Fruit fly (Drosophila melanogaster) whole organism, embryonic: ENCODE results near the gene CG16790.

ENCODE experiments used
- ATbp ChIP-seq: fragments of 200-800 bp; sonication (Bioruptor generic); optimal IDR thresholded peaks from 2 replicates; lab custom pipeline; 2017; ENCODE audit warnings: missing biosample characterization, mild to moderate bottlenecking, missing genetic modification characterization, missing genetic modification reagents
- Awh ChIP-seq: fragments of 200-800 bp; sonication (Bioruptor generic); IDR thresholded peaks from 2 replicates; pipeline ENCODE4, ENCODE4 v1.3.6; 2022; ENCODE audit warnings: missing biosample characterization, missing genetic modification characterization
- CG10147 ChIP-seq: fragments of 200-800 bp; sonication (Bioruptor generic); optimal IDR thresholded peaks from 2 replicates; lab custom pipeline; 2019; ENCODE audit warnings: missing biosample characterization, mild to moderate bottlenecking, missing genetic modification characterization, moderate library complexity
- CG10209 ChIP-seq: fragments of 200-800 bp; sonication (Bioruptor generic); optimal IDR thresholded peaks from 3 replicates; lab custom pipeline; 2017; ENCODE audit warnings: missing biosample characterization, mild to moderate bottlenecking, missing genetic modification characterization, missing genetic modification reagents
- CG10274 ChIP-seq: fragments of 200-800 bp; sonication (Bioruptor generic); optimal IDR thresholded peaks from 3 replicates; lab custom pipeline; 2017; ENCODE audit warnings: missing biosample characterization, mild to moderate bottlenecking, missing genetic modification characterization
- CG1233 ChIP-seq: fragments of 200-800 bp; sonication (Bioruptor generic); optimal IDR thresholded peaks from 4 replicates; lab custom pipeline; 2018; ENCODE audit warnings: missing biosample characterization, mild to moderate bottlenecking, missing genetic modification characterization
- CG12942 ChIP-seq: fragments of 200-800 bp; sonication (Bioruptor generic); optimal IDR thresholded peaks from 3 replicates; lab custom pipeline; 2016; ENCODE audit warnings: missing biosample characterization, missing genetic modification characterization
- CG13123 ChIP-seq: fragments of 200-800 bp; sonication (Bioruptor generic); optimal IDR thresholded peaks from 2 replicates; lab custom pipeline; 2016; ENCODE audit warnings: missing biosample characterization, missing genetic modification characterization
- CG13624 ChIP-seq: fragments of 200-800 bp; sonication (Bioruptor generic); optimal IDR thresholded peaks from 2 replicates; lab custom pipeline; 2016; ENCODE audit warnings: missing biosample characterization, missing genetic modification characterization
- CG15073 ChIP-seq: fragments of 200-800 bp; sonication (Bioruptor generic); optimal IDR thresholded peaks from 2 replicates; lab custom pipeline; 2016; ENCODE audit warnings: missing biosample characterization, missing genetic modification characterization
- CG15479 ChIP-seq: fragments of 200-800 bp; sonication (Bioruptor generic); optimal IDR thresholded peaks from 3 replicates; lab custom pipeline; 2019; ENCODE audit warnings: missing biosample characterization, mild to moderate bottlenecking, missing genetic modification characterization, moderate library complexity
- CG15514 ChIP-seq: fragments of 200-800 bp; sonication (Bioruptor generic); optimal IDR thresholded peaks from 3 replicates; lab custom pipeline; 2017; ENCODE audit warnings: missing biosample characterization, missing genetic modification characterization, mild to moderate bottlenecking, moderate library complexity, missing genetic modification reagents
- CG15601 ChIP-seq: fragments of 200-800 bp; sonication (Bioruptor generic); optimal IDR thresholded peaks from 3 replicates; lab custom pipeline; 2019; ENCODE audit warnings: missing biosample characterization, mild to moderate bottlenecking, missing genetic modification characterization, moderate library complexity
- CG31388 ChIP-seq: fragments of 200-800 bp; sonication (Bioruptor generic); optimal IDR thresholded peaks from 2 replicates; lab custom pipeline; 2016; ENCODE audit warnings: missing biosample characterization, missing genetic modification characterization
- CG33557 ChIP-seq: fragments of 200-800 bp; sonication (Bioruptor generic); optimal IDR thresholded peaks from 2 replicates; lab custom pipeline; 2019; ENCODE audit warnings: missing biosample characterization, mild to moderate bottlenecking, missing genetic modification characterization, moderate library complexity
- CG3726 ChIP-seq: fragments of 200-800 bp; sonication (Bioruptor generic); IDR thresholded peaks from 3 replicates; pipeline ENCODE4, ENCODE4 v1.3.6; 2022; ENCODE audit warnings: missing biosample characterization, missing genetic modification characterization
- CG6765 ChIP-seq: fragments of 200-800 bp; sonication (Bioruptor generic); optimal IDR thresholded peaks from 3 replicates; lab custom pipeline; 2017; ENCODE audit warnings: missing biosample characterization, mild to moderate bottlenecking, missing genetic modification characterization
- CG7786 ChIP-seq: fragments of 200-800 bp; sonication (Bioruptor generic); optimal IDR thresholded peaks from 2 replicates; lab custom pipeline; 2016; ENCODE audit warnings: missing biosample characterization, missing genetic modification characterization
- CG9609 ChIP-seq: fragments of 200-800 bp; sonication (Bioruptor generic); optimal IDR thresholded peaks from 3 replicates; lab custom pipeline; 2016; ENCODE audit warnings: missing biosample characterization, missing genetic modification characterization
- Deaf1 ChIP-seq: fragments of 200-800 bp; optimal IDR thresholded peaks from 3 replicates; lab custom pipeline; 2019; ENCODE audit warnings: missing biosample characterization, mild to moderate bottlenecking, missing genetic modification characterization, moderate library complexity
- Dll ChIP-seq: fragments of 200-800 bp; sonication (Bioruptor generic); IDR thresholded peaks from 4 replicates; pipeline ENCODE4 v1.3.6; 2022; ENCODE audit warnings: missing biosample characterization, missing genetic modification characterization; ENCODE audit not compliant: partially characterized antibody
- Ets97D ChIP-seq: fragments of 200-800 bp; sonication (Bioruptor generic); optimal IDR thresholded peaks from 3 replicates; lab custom pipeline; 2016; ENCODE audit warnings: missing biosample characterization, missing genetic modification characterization
- Hey ChIP-seq: fragments of 200-800 bp; sonication (Bioruptor generic); optimal IDR thresholded peaks from 3 replicates; lab custom pipeline; 2018; ENCODE audit warnings: missing biosample characterization, mild to moderate bottlenecking, missing genetic modification characterization
- HmgZ ChIP-seq: fragments of 200-800 bp; sonication (Bioruptor generic); optimal IDR thresholded peaks from 2 replicates; lab custom pipeline; 2018; ENCODE audit warnings: missing biosample characterization, mild to moderate bottlenecking, missing genetic modification characterization
- Mes4 ChIP-seq: fragments of 200-800 bp; sonication (Bioruptor generic); optimal IDR thresholded peaks from 2 replicates; lab custom pipeline; 2016; ENCODE audit warnings: missing biosample characterization, missing genetic modification characterization
- Mrtf ChIP-seq: fragments of 200-800 bp; sonication (Bioruptor generic); IDR thresholded peaks from 3 replicates; pipeline ENCODE4 v1.3.6; 2022; ENCODE audit warnings: missing biosample characterization, missing genetic modification characterization
- Ravus ChIP-seq: fragments of 200-800 bp; sonication (Bioruptor generic); IDR thresholded peaks from 2 replicates; pipeline ENCODE4 v1.3.6; 2022; ENCODE audit warnings: missing biosample characterization, missing genetic modification characterization
- Xbp1 ChIP-seq: fragments of 200-800 bp; sonication (Bioruptor generic); optimal IDR thresholded peaks from 3 replicates; lab custom pipeline; 2016; ENCODE audit warnings: missing biosample characterization, mild to moderate bottlenecking, missing genetic modification characterization
- abd-A ChIP-seq: fragments of 200-800 bp; sonication (Bioruptor generic); optimal IDR thresholded peaks from 3 replicates; lab custom pipeline; 2019; ENCODE audit warnings: missing biosample characterization, mild to moderate bottlenecking, missing genetic modification characterization, moderate library complexity
- amos ChIP-seq: fragments of 200-800 bp; sonication (Bioruptor generic); IDR thresholded peaks from 2 replicates; pipeline ENCODE4 v1.3.6; 2022; ENCODE audit warnings: missing biosample characterization, missing genetic modification characterization; ENCODE audit not compliant: partially characterized antibody
- chif ChIP-seq, 2 experiments: fragments of 200-800 bp; sonication (Bioruptor generic); optimal IDR thresholded peaks; 3 replicates each; lab custom pipeline; 2016; ENCODE audit warnings: missing biosample characterization in 2 of 2, missing genetic modification characterization in 2 of 2
- crc ChIP-seq: fragments of 200-800 bp; sonication (Bioruptor generic); optimal IDR thresholded peaks from 2 replicates; lab custom pipeline; 2016; ENCODE audit warnings: missing biosample characterization, missing genetic modification characterization
- crp ChIP-seq, 2 experiments: fragments of 200-800 bp; sonication (Bioruptor generic); optimal IDR thresholded peaks; 2 replicates in 1 of 2; 3 replicates in 1 of 2; lab custom pipeline; 2017; ENCODE audit warnings: missing biosample characterization in 2 of 2, missing genetic modification characterization in 2 of 2, mild to moderate bottlenecking in 1 of 2, moderate library complexity in 1 of 2
- ewg ChIP-seq: fragments of 200-800 bp; sonication (Bioruptor generic); optimal IDR thresholded peaks from 3 replicates; lab custom pipeline; 2017; ENCODE audit warnings: mild to moderate bottlenecking, missing biosample characterization, missing genetic modification reagents, missing genetic modification characterization
- her ChIP-seq: fragments of 200-800 bp; sonication (Bioruptor generic); optimal IDR thresholded peaks from 2 replicates; lab custom pipeline; 2016; ENCODE audit warnings: missing biosample characterization, missing genetic modification characterization
- hth ChIP-seq: fragments of >200 bp; optimal IDR thresholded peaks from 2 replicates; lab custom pipeline; 2017; ENCODE audit warnings: inconsistent platforms
- inv ChIP-seq: fragments of 200-800 bp; sonication (Bioruptor generic); IDR thresholded peaks from 2 replicates; pipeline ENCODE4 v1.3.6; 2022; ENCODE audit warnings: missing biosample characterization, missing genetic modification characterization; ENCODE audit not compliant: partially characterized antibody
- lbe ChIP-seq: fragments of 200-800 bp; sonication (Bioruptor generic); optimal IDR thresholded peaks from 2 replicates; lab custom pipeline; 2016; ENCODE audit warnings: missing biosample characterization, mild to moderate bottlenecking, missing genetic modification characterization
- onecut ChIP-seq: fragments of 200-800 bp; sonication (Bioruptor generic); IDR thresholded peaks from 2 replicates; pipeline ENCODE4 v1.3.6; 2022; ENCODE audit warnings: missing biosample characterization, missing genetic modification characterization
- otp ChIP-seq: fragments of 200-800 bp; sonication (Bioruptor generic); IDR thresholded peaks from 3 replicates; pipeline ENCODE4, ENCODE4 v1.3.6; 2022; ENCODE audit warnings: missing biosample characterization, missing genetic modification characterization
- pnt ChIP-seq: fragments of 200-800 bp; sonication (Bioruptor generic); optimal IDR thresholded peaks from 3 replicates; lab custom pipeline; 2016; ENCODE audit warnings: missing biosample characterization, missing genetic modification characterization
- prd ChIP-seq, 3 experiments: fragments of >200 bp in 2 of 3; fragments of 200-800 bp in 1 of 3; sonication (Bioruptor generic) in 1 of 3; optimal IDR thresholded peaks in 2 of 3; IDR thresholded peaks in 1 of 3; 2 replicates in 2 of 3; 3 replicates in 1 of 3; pipeline versions ENCODE4 v1.3.6 to Lab custom; 2017 to 2022; ENCODE audit warnings: missing biosample characterization in 1 of 3, missing genetic modification characterization in 1 of 3
- psq ChIP-seq: fragments of 200-800 bp; sonication (Bioruptor generic); optimal IDR thresholded peaks from 2 replicates; lab custom pipeline; 2017; ENCODE audit warnings: missing biosample characterization, missing genetic modification characterization
- pzg ChIP-seq: fragments of 200-800 bp; sonication (Bioruptor generic); optimal IDR thresholded peaks from 3 replicates; lab custom pipeline; 2018; ENCODE audit warnings: missing biosample characterization, mild to moderate bottlenecking, missing genetic modification characterization, moderate library complexity
- salm ChIP-seq: fragments of 200-800 bp; sonication (Bioruptor generic); optimal IDR thresholded peaks from 2 replicates; lab custom pipeline; 2018; ENCODE audit warnings: missing biosample characterization, mild to moderate bottlenecking, missing genetic modification characterization
- sens-2 ChIP-seq: fragments of 200-800 bp; sonication (Bioruptor generic); IDR thresholded peaks from 2 replicates; pipeline ENCODE4 v1.3.6; 2022; ENCODE audit warnings: missing biosample characterization, missing genetic modification characterization
- slbo ChIP-seq: fragments of 200-800 bp; sonication (Bioruptor generic); IDR thresholded peaks from 2 replicates; pipeline ENCODE4 v1.3.6; 2022; ENCODE audit warnings: missing biosample characterization, missing genetic modification characterization
- sqz ChIP-seq: fragments of 200-800 bp; sonication (Bioruptor generic); optimal IDR thresholded peaks from 3 replicates; lab custom pipeline; 2018; ENCODE audit warnings: missing biosample characterization, mild to moderate bottlenecking, missing genetic modification characterization
- tup ChIP-seq: fragments of 200-800 bp; sonication (Bioruptor generic); optimal IDR thresholded peaks from 2 replicates; lab custom pipeline; 2016; ENCODE audit warnings: missing biosample characterization, mild to moderate bottlenecking, missing genetic modification characterization, moderate library complexity
- zfh2 ChIP-seq: fragments of 200-800 bp; sonication (Bioruptor generic); optimal IDR thresholded peaks from 2 replicates; lab custom pipeline; 2016; ENCODE audit warnings: missing biosample characterization, missing genetic modification characterization

The CG16790 gene

DNA sequence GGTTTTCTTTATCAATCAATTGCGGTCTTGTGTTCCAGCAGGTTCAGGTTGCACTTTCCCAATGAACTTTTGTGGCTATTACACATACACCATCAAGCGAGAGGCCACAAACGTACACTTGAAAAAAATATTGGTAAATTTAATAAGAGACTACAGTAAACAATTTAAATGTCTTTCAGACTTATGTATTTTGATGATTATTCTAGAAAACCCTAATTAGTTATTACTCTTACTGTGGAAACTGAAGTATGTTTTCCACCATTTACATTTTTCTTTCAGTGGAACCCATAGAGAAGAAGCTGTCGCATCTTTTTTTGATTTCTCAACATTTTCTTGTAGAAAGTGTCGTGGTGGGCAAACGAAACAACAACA is 35.9 kb downstream of the CG16790 start:
- TF ChIP-seq Awh (GFP tag; lab: Robert Waterston, UW) (peak; percentile 93), Deaf1 (no peak), sqz (GFP tag; lab: Kevin White, UChicago) (peak; percentile 86), CG15073 (peak; percentile 76), Dll (GFP tag; lab: Robert Waterston, UW) (no peak), CG3726 (GFP tag; lab: Robert Waterston, UW) (peak; percentile 85; the same call in 1 of the 3 replicates), hth (lab: Kevin White, UChicago) (no peak), CG6765 (peak; percentile 55), CG10209 (GFP tag; lab: Kevin White, UChicago) (peak; percentile 87), ATbp (GFP tag; lab: Kevin White, UChicago) (peak; percentile 96), CG13123 (GFP tag; lab: Kevin White, UChicago) (peak; percentile 83), psq (GFP tag; lab: Kevin White, UChicago) (peak; percentile 72), CG10274 (GFP tag; lab: Kevin White, UChicago) (peak; percentile 61), pnt (GFP tag; lab: Kevin White, UChicago) (peak; percentile 92), Ravus (GFP tag; lab: Robert Waterston, UW) (peak; percentile 56), slbo (GFP tag; lab: Robert Waterston, UW) (peak; percentile 93), ewg (GFP tag; lab: Kevin White, UChicago) (peak; percentile 91), otp (GFP tag; lab: Robert Waterston, UW) (peak; percentile 89), CG33557 (GFP tag; lab: Kevin White, UChicago) (peak; percentile 64), crc (peak; percentile 84), CG15601 (tag; lab: Kevin White, UChicago) (peak; percentile 93), Xbp1 (GFP tag; lab: Kevin White, UChicago) (peak; percentile 95), CG12942 (GFP tag; lab: Kevin White, UChicago) (peak; percentile 90), CG7786 (GFP tag; lab: Kevin White, UChicago) (peak; percentile 89), tup (GFP tag; lab: Kevin White, UChicago) (peak; percentile 53), CG1233 (GFP tag; lab: Kevin White, UChicago) (peak; percentile 88), inv (GFP tag; lab: Robert Waterston, UW) (no peak), CG15479 (no peak), CG13624 (GFP tag; lab: Kevin White, UChicago) (peak; percentile 89), lbe (GFP tag; lab: Kevin White, UChicago) (peak; percentile 35), crp (GFP tag; optimal IDR thresholded peaks at IDR 0.05; lab: Kevin White, UChicago) (peak in 1 of 2 experiments; percentile 46), zfh2 (peak; percentile 70), Mrtf (peak; percentile 84; the same call in 1 of the 3 replicates), her (GFP tag; lab: Kevin White, UChicago) (peak; percentile 84), onecut (peak; percentile 75), Hey (tag; lab: Kevin White, UChicago) (no peak), Mes4 (peak; percentile 91), abd-A (tag; lab: Kevin White, UChicago) (no peak), HmgZ (peak; percentile 89), CG10147 (GFP tag; lab: Kevin White, UChicago) (peak; percentile 83), CG9609 (GFP tag; lab: Kevin White, UChicago) (peak; percentile 90), pzg (GFP tag; lab: Kevin White, UChicago) (no peak), Ets97D (GFP tag; lab: Kevin White, UChicago) (peak; percentile 74), prd (optimal IDR thresholded peaks at IDR 0.05; lab: Kevin White, UChicago) (no peak), prd (GFP tag; IDR thresholded peaks at IDR 0.05; lab: Robert Waterston, UW) (peak; percentile 93), amos (GFP tag; lab: Robert Waterston, UW) (no peak), CG31388 (GFP tag; lab: Kevin White, UChicago) (peak; percentile 86), salm (peak; percentile 94), CG15514 (GFP tag; lab: Kevin White, UChicago) (peak; percentile 50), chif (GFP tag; optimal IDR thresholded peaks at IDR 0.05; lab: Kevin White, UChicago) (peak; percentile 91 to 95), sens-2 (GFP tag; lab: Robert Waterston, UW) (peak; percentile 92)
